Fruit fly (Drosophila melanogaster) whole organism, embryonic: ENCODE results near the gene kat80.

Experiments used
- B-H1 ChIP-seq: fragments of 200-800 bp; sonication (Bioruptor generic); IDR thresholded peaks from 3 replicates; pipeline ENCODE4 v1.3.6; 2022; ENCODE audit warnings: missing biosample characterization, missing genetic modification characterization
- BEAF-32 ChIP-seq: fragments of 200-800 bp; sonication (Bioruptor generic); optimal IDR thresholded peaks from 3 replicates; lab custom pipeline; 2017; ENCODE audit warnings: missing biosample characterization, missing genetic modification characterization, mild to moderate bottlenecking, moderate library complexity, missing genetic modification reagents
- CG10267 ChIP-seq: fragments of 200-800 bp; sonication (Bioruptor generic); optimal IDR thresholded peaks from 2 replicates; lab custom pipeline; 2018; ENCODE audit warnings: missing biosample characterization, mild to moderate bottlenecking, missing genetic modification characterization, moderate library complexity
- CG10431 ChIP-seq: fragments of 200-800 bp; sonication (Bioruptor generic); optimal IDR thresholded peaks from 3 replicates; lab custom pipeline; 2018; ENCODE audit warnings: missing biosample characterization, mild to moderate bottlenecking, missing genetic modification characterization
- CG10462 ChIP-seq: fragments of 200-800 bp; sonication (Bioruptor generic); optimal IDR thresholded peaks from 2 replicates; lab custom pipeline; 2016; ENCODE audit warnings: missing biosample characterization, missing genetic modification characterization
- CG10543 ChIP-seq: fragments of 200-800 bp; sonication (Bioruptor generic); optimal IDR thresholded peaks from 3 replicates; lab custom pipeline; 2017; ENCODE audit warnings: missing biosample characterization, mild to moderate bottlenecking, missing genetic modification characterization, moderate library complexity
- CG11456 ChIP-seq: fragments of 200-800 bp; sonication (Bioruptor generic); IDR thresholded peaks from 3 replicates; pipeline ENCODE4 v1.3.6; 2022; ENCODE audit warnings: missing biosample characterization, missing genetic modification characterization
- CG11560 ChIP-seq: fragments of 200-800 bp; sonication (Bioruptor generic); IDR thresholded peaks from 3 replicates; pipeline ENCODE4 v1.3.6; 2022; ENCODE audit warnings: missing biosample characterization, missing genetic modification characterization
- CG12299 ChIP-seq: fragments of 200-800 bp; sonication (Bioruptor generic); optimal IDR thresholded peaks from 2 replicates; lab custom pipeline; 2018; ENCODE audit warnings: missing biosample characterization, mild to moderate bottlenecking, missing genetic modification characterization
- CG12942 ChIP-seq: fragments of 200-800 bp; sonication (Bioruptor generic); optimal IDR thresholded peaks from 3 replicates; lab custom pipeline; 2016; ENCODE audit warnings: missing biosample characterization, missing genetic modification characterization
- CG13624 ChIP-seq: fragments of 200-800 bp; sonication (Bioruptor generic); optimal IDR thresholded peaks from 2 replicates; lab custom pipeline; 2016; ENCODE audit warnings: missing biosample characterization, missing genetic modification characterization
- CG15073 ChIP-seq: fragments of 200-800 bp; sonication (Bioruptor generic); optimal IDR thresholded peaks from 2 replicates; lab custom pipeline; 2016; ENCODE audit warnings: missing biosample characterization, missing genetic modification characterization
- CG17186 ChIP-seq: fragments of 200-800 bp; sonication (Bioruptor generic); optimal IDR thresholded peaks from 3 replicates; lab custom pipeline; 2017; ENCODE audit warnings: missing biosample characterization, missing genetic modification reagents, missing genetic modification characterization
- CG17361 ChIP-seq: fragments of 200-800 bp; sonication (Bioruptor generic); IDR thresholded peaks from 3 replicates; pipeline ENCODE4 v1.3.6; 2022; ENCODE audit warnings: missing biosample characterization, missing genetic modification characterization
- CG18262 ChIP-seq: fragments of 200-800 bp; optimal IDR thresholded peaks from 3 replicates; lab custom pipeline; 2019; ENCODE audit warnings: missing biosample characterization, mild to moderate bottlenecking, missing genetic modification characterization, moderate library complexity
- CG2202 ChIP-seq: fragments of 200-800 bp; sonication (Bioruptor generic); optimal IDR thresholded peaks from 2 replicates; lab custom pipeline; 2018; ENCODE audit warnings: missing biosample characterization, mild to moderate bottlenecking, missing genetic modification characterization
- CG31365 ChIP-seq: fragments of 200-800 bp; sonication (Bioruptor generic); optimal IDR thresholded peaks from 2 replicates; lab custom pipeline; 2018; ENCODE audit warnings: missing biosample characterization, mild to moderate bottlenecking, missing genetic modification characterization
- CG3163 ChIP-seq: fragments of 200-800 bp; sonication (Bioruptor generic); optimal IDR thresholded peaks from 3 replicates; lab custom pipeline; 2016; ENCODE audit warnings: missing biosample characterization, missing genetic modification characterization
- CG4424 ChIP-seq: fragments of 200-800 bp; sonication (Bioruptor generic); optimal IDR thresholded peaks from 3 replicates; lab custom pipeline; 2016; ENCODE audit warnings: missing biosample characterization, missing genetic modification characterization
- CG5180 ChIP-seq: fragments of 200-800 bp; sonication (Bioruptor generic); optimal IDR thresholded peaks from 3 replicates; lab custom pipeline; 2017; ENCODE audit warnings: missing biosample characterization, missing genetic modification characterization, mild to moderate bottlenecking, moderate library complexity, missing genetic modification reagents
- CG6791 ChIP-seq: fragments of 200-800 bp; sonication (Bioruptor generic); IDR thresholded peaks from 3 replicates; pipeline ENCODE4 v1.3.6; 2022; ENCODE audit warnings: missing biosample characterization, missing genetic modification characterization; ENCODE audit not compliant: partially characterized antibody
- CG9437 ChIP-seq: fragments of 200-800 bp; sonication (Bioruptor generic); optimal IDR thresholded peaks from 2 replicates; lab custom pipeline; 2018; ENCODE audit warnings: missing biosample characterization, mild to moderate bottlenecking, missing genetic modification characterization
- CTCF ChIP-seq: fragments of 200-800 bp; sonication (Bioruptor generic); optimal IDR thresholded peaks from 2 replicates; lab custom pipeline; 2017; ENCODE audit warnings: missing biosample characterization, mild to moderate bottlenecking, missing genetic modification characterization, moderate library complexity
- CoRest ChIP-seq: fragments of 200-800 bp; sonication (Bioruptor generic); optimal IDR thresholded peaks from 3 replicates; lab custom pipeline; 2018; ENCODE audit warnings: missing biosample characterization, mild to moderate bottlenecking, missing genetic modification characterization, moderate library complexity
- Dek ChIP-seq: fragments of 200-800 bp; sonication (Bioruptor generic); optimal IDR thresholded peaks from 3 replicates; lab custom pipeline; 2019; ENCODE audit warnings: missing biosample characterization, mild to moderate bottlenecking, missing genetic modification characterization, moderate library complexity
- Dll ChIP-seq: fragments of 200-800 bp; sonication (Bioruptor generic); IDR thresholded peaks from 4 replicates; pipeline ENCODE4 v1.3.6; 2022; ENCODE audit warnings: missing biosample characterization, missing genetic modification characterization; ENCODE audit not compliant: partially characterized antibody
- Fer2 ChIP-seq: fragments of 200-800 bp; sonication (Bioruptor generic); optimal IDR thresholded peaks from 2 replicates; lab custom pipeline; 2018; ENCODE audit warnings: missing biosample characterization, mild to moderate bottlenecking, missing genetic modification characterization, moderate library complexity
- HLH4C ChIP-seq: fragments of 200-800 bp; sonication (Bioruptor generic); IDR thresholded peaks from 3 replicates; pipeline ENCODE4 v1.3.6; 2022; ENCODE audit warnings: missing biosample characterization, missing genetic modification characterization; ENCODE audit not compliant: partially characterized antibody
- Hmx ChIP-seq: fragments of 200-800 bp; sonication (Bioruptor generic); optimal IDR thresholded peaks from 2 replicates; lab custom pipeline; 2016; ENCODE audit warnings: missing biosample characterization, missing genetic modification characterization
- Lhr ChIP-seq: fragments of 200-800 bp; sonication (Bioruptor generic); optimal IDR thresholded peaks from 3 replicates; lab custom pipeline; 2017; ENCODE audit warnings: mild to moderate bottlenecking, missing biosample characterization, missing genetic modification reagents, missing genetic modification characterization
- MESR4 ChIP-seq: fragments of 200-800 bp; sonication (Bioruptor generic); optimal IDR thresholded peaks from 2 replicates; lab custom pipeline; 2018; ENCODE audit warnings: missing biosample characterization, mild to moderate bottlenecking, missing genetic modification characterization, moderate library complexity
- NfI ChIP-seq: fragments of 200-800 bp; sonication (Bioruptor generic); optimal IDR thresholded peaks from 3 replicates; lab custom pipeline; 2018; ENCODE audit warnings: missing biosample characterization, mild to moderate bottlenecking, missing genetic modification characterization, moderate library complexity
- Opbp ChIP-seq: fragments of 200-800 bp; sonication (Bioruptor generic); IDR thresholded peaks from 3 replicates; pipeline ENCODE4 v1.3.6; 2022; ENCODE audit warnings: missing biosample characterization, missing genetic modification characterization; ENCODE audit not compliant: partially characterized antibody
- Pdp1 ChIP-seq, 2 experiments: fragments of 200-800 bp; sonication (Bioruptor generic); optimal IDR thresholded peaks; 3 replicates each; lab custom pipeline; 2016; ENCODE audit warnings: missing biosample characterization in 2 of 2, missing genetic modification characterization in 2 of 2, mild to moderate bottlenecking in 1 of 2, moderate library complexity in 1 of 2
- al ChIP-seq: fragments of 200-800 bp; sonication (Bioruptor generic); IDR thresholded peaks from 2 replicates; pipeline ENCODE4 v1.3.6; 2022; ENCODE audit warnings: missing biosample characterization, missing genetic modification characterization
- crc ChIP-seq: fragments of 200-800 bp; sonication (Bioruptor generic); optimal IDR thresholded peaks from 2 replicates; lab custom pipeline; 2016; ENCODE audit warnings: missing biosample characterization, missing genetic modification characterization
- danr ChIP-seq: fragments of 200-800 bp; sonication (Bioruptor generic); IDR thresholded peaks from 2 replicates; pipeline ENCODE4 v1.3.6; 2022; ENCODE audit warnings: missing biosample characterization, missing genetic modification characterization
- dmrt99B ChIP-seq: fragments of 200-800 bp; sonication (Bioruptor generic); optimal IDR thresholded peaks from 2 replicates; lab custom pipeline; 2018; ENCODE audit warnings: missing biosample characterization, mild to moderate bottlenecking, missing genetic modification characterization, moderate library complexity
- exex ChIP-seq: fragments of 200-800 bp; sonication (Bioruptor generic); optimal IDR thresholded peaks from 4 replicates; lab custom pipeline; 2018; ENCODE audit warnings: missing biosample characterization, mild to moderate bottlenecking, missing genetic modification characterization, moderate library complexity
- eyg ChIP-seq: fragments of 200-800 bp; sonication (Bioruptor generic); optimal IDR thresholded peaks from 3 replicates; lab custom pipeline; 2016; ENCODE audit warnings: missing biosample characterization, missing genetic modification characterization
- grau ChIP-seq: fragments of 200-800 bp; optimal IDR thresholded peaks from 3 replicates; lab custom pipeline; 2019; ENCODE audit warnings: missing biosample characterization, mild to moderate bottlenecking, missing genetic modification characterization, moderate library complexity
- hth ChIP-seq: fragments of >200 bp; optimal IDR thresholded peaks from 2 replicates; lab custom pipeline; 2017; ENCODE audit warnings: inconsistent platforms
- ind ChIP-seq: fragments of 200-800 bp; sonication (Bioruptor generic); optimal IDR thresholded peaks from 3 replicates; lab custom pipeline; 2016; ENCODE audit warnings: missing biosample characterization, missing genetic modification characterization
- lov ChIP-seq, 2 experiments: fragments of 200-800 bp in 1 of 2; fragments of >200 bp in 1 of 2; sonication (Bioruptor generic) in 1 of 2; IDR thresholded peaks in 1 of 2; optimal IDR thresholded peaks in 1 of 2; 2 replicates in 1 of 2; 3 replicates in 1 of 2; pipeline versions ENCODE4 v1.3.6 to Lab custom; 2017 to 2022; ENCODE audit warnings: missing biosample characterization in 1 of 2, missing genetic modification characterization in 1 of 2
- maf-S ChIP-seq: fragments of 200-800 bp; sonication (Bioruptor generic); optimal IDR thresholded peaks from 2 replicates; lab custom pipeline; 2016; ENCODE audit warnings: missing biosample characterization, missing genetic modification characterization
- sima ChIP-seq: fragments of 200-800 bp; sonication (Bioruptor generic); optimal IDR thresholded peaks from 2 replicates; lab custom pipeline; 2016; ENCODE audit warnings: missing biosample characterization, missing genetic modification characterization
- stc ChIP-seq: fragments of 200-800 bp; sonication (Bioruptor generic); IDR thresholded peaks from 2 replicates; pipeline ENCODE4 v1.3.6; 2022; ENCODE audit warnings: missing biosample characterization, missing genetic modification characterization
- sug ChIP-seq: fragments of 200-800 bp; optimal IDR thresholded peaks from 2 replicates; lab custom pipeline; 2019; ENCODE audit warnings: missing biosample characterization, mild to moderate bottlenecking, missing genetic modification characterization, moderate library complexity
- tap ChIP-seq: fragments of 200-800 bp; optimal IDR thresholded peaks from 3 replicates; lab custom pipeline; 2019; ENCODE audit warnings: missing biosample characterization, mild to moderate bottlenecking, missing genetic modification characterization, moderate library complexity
- twi ChIP-seq: fragments of 200-800 bp; optimal IDR thresholded peaks from 2 replicates; lab custom pipeline; 2019; ENCODE audit warnings: missing biosample characterization, mild to moderate bottlenecking, missing genetic modification characterization, moderate library complexity
- wor ChIP-seq: fragments of 200-800 bp; sonication (Bioruptor generic); IDR thresholded peaks from 2 replicates; pipeline ENCODE4 v1.3.6; 2022; ENCODE audit warnings: missing biosample characterization, missing genetic modification characterization

kat80 gene

dm6 chrX:16288492-16288964 is 12.5 kb upstream of the kat80 start, which contains the start of the genes CG32576 and caz (continued):
- TF ChIP-seq CG6791 (GFP tag; lab: Robert Waterston, UW): no peak
- peak; percentile 96 for TF ChIP-seq CG10267 (tag; lab: Kevin White, UChicago)
- TF ChIP-seq MESR4: peak; percentile 85
- peak; percentile 28 for TF ChIP-seq CG4424 (GFP tag; lab: Kevin White, UChicago)
- TF ChIP-seq lov (optimal IDR thresholded peaks at IDR 0.05; lab: Kevin White, UChicago): no peak
- TF ChIP-seq lov (GFP tag; IDR thresholded peaks at IDR 0.05; lab: Robert Waterston, UW): no peak
- TF ChIP-seq hth (lab: Kevin White, UChicago): no peak
- no peak for TF ChIP-seq tap
- peak; percentile 26 for TF ChIP-seq CG18262 (tag; lab: Kevin White, UChicago)
- TF ChIP-seq CG31365 (tag; lab: Kevin White, UChicago): no peak
- TF ChIP-seq Lhr: peak; percentile 9
- TF ChIP-seq CoRest: peak; percentile 28
- no peak for TF ChIP-seq crc (GFP tag; lab: Kevin White, UChicago)
- TF ChIP-seq danr (GFP tag; lab: Robert Waterston, UW): no peak
- peak; percentile 47 for TF ChIP-seq CTCF (GFP tag; lab: Kevin White, UChicago)
- no peak for TF ChIP-seq CG9437 (GFP tag; lab: Kevin White, UChicago)
- no peak for TF ChIP-seq stc (GFP tag; lab: Robert Waterston, UW)
- TF ChIP-seq Dll: peak; percentile 77
- peak; percentile 70; the same call in 2 of the 3 replicates for TF ChIP-seq CG17361 (GFP tag; lab: Robert Waterston, UW)
- no peak for TF ChIP-seq CG11456 (GFP tag; lab: Robert Waterston, UW)
- no peak for TF ChIP-seq Dek
- peak; percentile 13 for TF ChIP-seq CG17186 (GFP tag; lab: Kevin White, UChicago)
- peak; percentile 44 for TF ChIP-seq grau (tag; lab: Kevin White, UChicago)
- no peak for TF ChIP-seq CG15073 (GFP tag; lab: Kevin White, UChicago)
- peak; percentile 22 for TF ChIP-seq CG12299 (tag; lab: Kevin White, UChicago)
- TF ChIP-seq HLH4C (GFP tag; lab: Robert Waterston, UW): peak; percentile 55; the same call in 2 of the 3 replicates
- TF ChIP-seq CG3163 (GFP tag; lab: Kevin White, UChicago): no peak
- no peak for TF ChIP-seq CG10462 (GFP tag; lab: Kevin White, UChicago)
- no peak for TF ChIP-seq maf-S (GFP tag; lab: Kevin White, UChicago)
- no peak for TF ChIP-seq sima (GFP tag; lab: Kevin White, UChicago)
- no peak for TF ChIP-seq al (GFP tag; lab: Robert Waterston, UW)
- TF ChIP-seq CG11560 (tag; lab: Robert Waterston, UW): no peak
- TF ChIP-seq dmrt99B (tag; lab: Kevin White, UChicago): no peak
- TF ChIP-seq Pdp1 (GFP tag; optimal IDR thresholded peaks at IDR 0.05; lab: Kevin White, UChicago): peak in 1 of 2 experiments; percentile 12
- no peak for TF ChIP-seq CG5180 (GFP tag; lab: Kevin White, UChicago)
- TF ChIP-seq CG10543 (GFP tag; lab: Kevin White, UChicago): peak; percentile 74
- TF ChIP-seq B-H1 (GFP tag; lab: Robert Waterston, UW): no peak
- TF ChIP-seq wor (GFP tag; lab: Robert Waterston, UW): no peak
- TF ChIP-seq BEAF-32 (GFP tag; lab: Kevin White, UChicago): peak; percentile 80
- no peak for TF ChIP-seq eyg (GFP tag; lab: Kevin White, UChicago)
- peak; percentile 40 for TF ChIP-seq NfI (GFP tag; lab: Kevin White, UChicago)
- TF ChIP-seq CG13624 (GFP tag; lab: Kevin White, UChicago): no peak
- TF ChIP-seq Fer2 (tag; lab: Kevin White, UChicago): peak; percentile 37
- TF ChIP-seq sug (tag; lab: Kevin White, UChicago): peak; percentile 65
- no peak for TF ChIP-seq CG10431 (GFP tag; lab: Kevin White, UChicago)
- peak; percentile 22 for TF ChIP-seq twi
- peak; percentile 61 for TF ChIP-seq exex (tag; lab: Kevin White, UChicago)
- no peak for TF ChIP-seq CG12942 (GFP tag; lab: Kevin White, UChicago)
- no peak for TF ChIP-seq Hmx (GFP tag; lab: Kevin White, UChicago)
- TF ChIP-seq Opbp: no peak
- peak; percentile 5 for TF ChIP-seq CG2202 (tag; lab: Kevin White, UChicago)
- TF ChIP-seq ind (GFP tag; lab: Kevin White, UChicago): peak; percentile 29
